Fruit fly (Drosophila melanogaster): ENCODE data around the gene PVRAP.

PVRAP gene

dm6 chr3L:5993701-5994499 is 3.1 kb upstream of the PVRAP start (continued):
- no peak for TF ChIP-seq onecut (GFP tag; IDR thresholded peaks at IDR 0.05)
- peak; percentile 72 for TF ChIP-seq Xrp1 (GFP tag; IDR thresholded peaks at IDR 0.05)
- TF ChIP-seq chif (GFP tag; optimal IDR thresholded peaks at IDR 0.05) = no peak
- TF ChIP-seq Opbp (GFP tag; IDR thresholded peaks at IDR 0.05; ENCODE audit: partially characterized antibody) = no peak
- TF ChIP-seq CG32772 (GFP tag; IDR thresholded peaks at IDR 0.05) = no peak
- no peak for TF ChIP-seq hkb (optimal IDR thresholded peaks at IDR 0.05)
- no peak for TF ChIP-seq hkb (GFP tag; IDR thresholded peaks at IDR 0.05)
- no peak for TF ChIP-seq Chrac-16 (GFP tag; optimal IDR thresholded peaks at IDR 0.05)
- no peak for TF ChIP-seq CG16863 (GFP tag; optimal IDR thresholded peaks at IDR 0.05)
- TF ChIP-seq CG4854 (GFP tag; optimal IDR thresholded peaks at IDR 0.05) = no peak
- TF ChIP-seq Bdp1 (GFP tag; optimal IDR thresholded peaks at IDR 0.05) = no peak
- no peak for TF ChIP-seq scrt (GFP tag; optimal IDR thresholded peaks at IDR 0.05)
- no peak for TF ChIP-seq CG11696 (GFP tag; IDR thresholded peaks at IDR 0.05)
- TF ChIP-seq D (optimal IDR thresholded peaks at IDR 0.05) = no peak
- TF ChIP-seq D (GFP tag; optimal IDR thresholded peaks at IDR 0.05) = peak; percentile 40
- no peak for TF ChIP-seq z (GFP tag; IDR thresholded peaks at IDR 0.05)
- peak; percentile 16 for TF ChIP-seq CG15601 (tag; optimal IDR thresholded peaks at IDR 0.05)
- no peak for TF ChIP-seq pho (GFP tag; optimal IDR thresholded peaks at IDR 0.05)
- no peak for TF ChIP-seq CG18619 (GFP tag; optimal IDR thresholded peaks at IDR 0.05)
- TF ChIP-seq vvl (GFP tag; IDR thresholded peaks at IDR 0.05) = 0 out of 2 replicates have a peak, but pooled peaks have one; percentile 31
- TF ChIP-seq Lpt (GFP tag; optimal IDR thresholded peaks at IDR 0.05) = no peak
- no peak for TF ChIP-seq Hey (tag; optimal IDR thresholded peaks at IDR 0.05)
- no peak for TF ChIP-seq Hr78 (GFP tag; optimal IDR thresholded peaks at IDR 0.05)
- no peak for TF ChIP-seq lbe (GFP tag; optimal IDR thresholded peaks at IDR 0.05)
- TF ChIP-seq bbx (GFP tag; IDR thresholded peaks at IDR 0.05; ENCODE audit: partially characterized antibody) = no peak
- no peak for TF ChIP-seq yki (optimal IDR thresholded peaks at IDR 0.05)
- TF ChIP-seq CG31388 (GFP tag; optimal IDR thresholded peaks at IDR 0.05) = no peak
- TF ChIP-seq inv (GFP tag; IDR thresholded peaks at IDR 0.05; ENCODE audit: partially characterized antibody) = no peak
- TF ChIP-seq sob (GFP tag; IDR thresholded peaks at IDR 0.05) = no peak
- peak; percentile 53 for TF ChIP-seq CG8924 (tag; optimal IDR thresholded peaks at IDR 0.05)
- TF ChIP-seq fd3F (GFP tag; optimal IDR thresholded peaks at IDR 0.05) = no peak
- no peak for TF ChIP-seq CG43689 (GFP tag; IDR thresholded peaks at IDR 0.05)
- TF ChIP-seq BEAF-32 (GFP tag; optimal IDR thresholded peaks at IDR 0.05) = peak; percentile 37
- no peak for TF ChIP-seq danr (GFP tag; IDR thresholded peaks at IDR 0.05)
- no peak for TF ChIP-seq lab (GFP tag; optimal IDR thresholded peaks at IDR 0.05)
- TF ChIP-seq CG9727 (GFP tag; optimal IDR thresholded peaks at IDR 0.05) = peak; percentile 55
- TF ChIP-seq CG7556 (GFP tag; optimal IDR thresholded peaks at IDR 0.05) = peak; percentile 55
- TF ChIP-seq CG1529 (GFP tag; optimal IDR thresholded peaks at IDR 0.05) = no peak
- TF ChIP-seq CG18599 (GFP tag; optimal IDR thresholded peaks at IDR 0.05) = no peak
- no peak for TF ChIP-seq dmrt99B (tag; optimal IDR thresholded peaks at IDR 0.05)
- no peak for TF ChIP-seq Aef1 (GFP tag; IDR thresholded peaks at IDR 0.05)
- TF ChIP-seq gt (GFP tag; IDR thresholded peaks at IDR 0.05) = no peak; the same call in 1 of the 2 replicates
- TF ChIP-seq twi (tag; optimal IDR thresholded peaks at IDR 0.05) = peak; percentile 99
- TF ChIP-seq CG4424 (GFP tag; optimal IDR thresholded peaks at IDR 0.05) = peak; percentile 18
- peak; percentile 30 for TF ChIP-seq CG12391 (tag; optimal IDR thresholded peaks at IDR 0.05)
- no peak for TF ChIP-seq CG6272 (GFP tag; IDR thresholded peaks at IDR 0.05)
- no peak for TF ChIP-seq CG14050 (GFP tag; IDR thresholded peaks at IDR 0.05)
- no peak for TF ChIP-seq Myb (GFP tag; optimal IDR thresholded peaks at IDR 0.05)
- TF ChIP-seq pita (GFP tag; optimal IDR thresholded peaks at IDR 0.05) = no peak
- no peak for TF ChIP-seq CG10366 (GFP tag; IDR thresholded peaks at IDR 0.05)
- no peak for TF ChIP-seq Usf (GFP tag; optimal IDR thresholded peaks at IDR 0.05)

Measured in whole organism, embryonic.